Fruit fly (Drosophila melanogaster) whole organism, pupa: ENCODE measurements around the gene Prosalpha4T1.
A peak's percentile ranks its signal among the peaks of the same experiment; 100 is the strongest.

Experiments
- CG12605 ChIP-seq: fragments of 200-800 bp; sonication (Bioruptor generic); IDR thresholded peaks from 2 replicates; pipeline ENCODE4 v1.3.6; 2022; ENCODE audit warnings: missing biosample characterization, missing genetic modification characterization
- CG13204 ChIP-seq: fragments of 200-800 bp; sonication (Bioruptor generic); optimal IDR thresholded peaks from 2 replicates; lab custom pipeline; 2018; ENCODE audit warnings: missing biosample characterization, mild to moderate bottlenecking, missing genetic modification characterization, moderate library complexity
- CG34367 ChIP-seq: fragments of 200-800 bp; sonication (Bioruptor generic); optimal IDR thresholded peaks from 2 replicates; lab custom pipeline; 2018; ENCODE audit warnings: missing biosample characterization, mild to moderate bottlenecking, missing genetic modification characterization
- CG8301 ChIP-seq: fragments of 200-800 bp; sonication (Bioruptor generic); optimal IDR thresholded peaks from 2 replicates; lab custom pipeline; 2018; ENCODE audit warnings: missing biosample characterization, mild to moderate bottlenecking, missing genetic modification characterization
- CG9948 ChIP-seq: fragments of 200-800 bp; sonication (Bioruptor generic); optimal IDR thresholded peaks from 2 replicates; lab custom pipeline; 2018; ENCODE audit warnings: missing biosample characterization, mild to moderate bottlenecking, missing genetic modification characterization, moderate library complexity
- gl ChIP-seq: fragments of 200-800 bp; sonication (Bioruptor generic); optimal IDR thresholded peaks from 2 replicates; lab custom pipeline; 2018; ENCODE audit warnings: missing biosample characterization, mild to moderate bottlenecking, missing genetic modification characterization
- rn ChIP-seq: fragments of 200-800 bp; sonication (Bioruptor generic); IDR thresholded peaks from 2 replicates; pipeline ENCODE4 v1.3.6; 2022; ENCODE audit warnings: missing biosample characterization, missing genetic modification characterization

DNA sequence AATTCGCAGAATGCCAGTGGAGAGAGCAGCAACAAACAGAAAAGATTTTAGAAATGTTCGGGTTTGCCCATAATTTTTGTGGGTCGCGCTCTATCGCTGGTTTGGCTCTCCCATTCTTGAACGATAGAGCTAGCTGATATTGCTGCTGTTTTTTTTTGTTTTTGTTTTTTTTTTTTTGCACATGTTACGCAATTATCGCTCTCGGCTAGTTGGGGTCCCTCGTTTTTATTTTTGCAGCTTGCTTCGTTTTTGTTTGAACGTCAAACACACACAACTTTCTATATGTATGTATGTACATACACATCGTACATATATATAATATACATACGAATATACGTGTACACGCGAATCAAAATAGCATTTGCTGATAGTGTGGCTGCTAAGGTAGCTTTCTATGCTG is 41.6 kb upstream of the Prosalpha4T1 start:
- no peak for TF ChIP-seq rn
- TF ChIP-seq CG9948 (tag; lab: Kevin White, UChicago) = no peak
- TF ChIP-seq gl (tag; lab: Kevin White, UChicago) = no peak
- TF ChIP-seq CG13204 (GFP tag; lab: Kevin White, UChicago) = no peak
- peak; percentile 63 for TF ChIP-seq CG12605 (GFP tag; lab: Robert Waterston, UW)
- no peak for TF ChIP-seq CG34367 (tag; lab: Kevin White, UChicago)
- no peak for TF ChIP-seq CG8301 (tag; lab: Kevin White, UChicago)
